Fruit fly (Drosophila melanogaster): Measurements from ENCODE around the gene dsd.

DNA sequence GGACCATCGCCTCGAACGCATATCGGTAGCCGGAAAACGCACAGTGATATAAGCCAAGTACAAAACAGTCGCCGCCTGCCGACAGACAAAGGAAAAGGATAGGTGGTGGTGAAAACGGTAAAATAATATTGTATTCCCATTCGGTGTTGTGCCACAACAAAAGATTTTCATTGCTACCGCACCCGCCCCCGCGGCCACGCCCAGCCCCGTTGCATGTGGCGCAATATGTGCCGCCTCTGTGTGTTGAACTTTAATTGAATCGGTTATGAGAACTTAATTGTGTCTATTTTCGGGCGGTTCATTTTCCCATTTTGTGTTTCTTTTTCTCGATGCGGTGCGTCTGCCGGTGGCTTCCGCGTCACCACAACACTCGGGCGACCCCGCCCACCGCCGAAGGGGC lies 29.5 kb upstream of the dsd start:
- TF ChIP-seq insv (optimal IDR thresholded peaks at IDR 0.05) = no peak
- TF ChIP-seq ttk (optimal IDR thresholded peaks at IDR 0.05) = no peak
- no peak for TF ChIP-seq h (optimal IDR thresholded peaks at IDR 0.05)
- TF ChIP-seq psq (optimal IDR thresholded peaks at IDR 0.05) = no peak
- TF ChIP-seq Sin3A (optimal IDR thresholded peaks at IDR 0.05) = no peak

All from Kc167 (cell line).